Fruit fly (Drosophila melanogaster) whole organism, embryonic: ENCODE measurements around the gene CG42540.
A peak's percentile ranks its signal among the peaks of the same experiment; 100 is the strongest.

Experiments
- Antp ChIP-seq: fragments of 200-800 bp; sonication (Bioruptor generic); optimal IDR thresholded peaks from 3 replicates; lab custom pipeline; 2016; ENCODE audit warnings: missing biosample characterization, missing genetic modification characterization
- C15 ChIP-seq: fragments of 200-800 bp; sonication (Bioruptor generic); IDR thresholded peaks from 3 replicates; pipeline ENCODE4 v1.3.6; 2022; ENCODE audit warnings: missing biosample characterization, missing genetic modification characterization
- CG11696 ChIP-seq: fragments of 200-800 bp; sonication (Bioruptor generic); IDR thresholded peaks from 2 replicates; pipeline ENCODE4 v1.3.6; 2022; ENCODE audit warnings: missing biosample characterization, missing genetic modification characterization
- CG12769 ChIP-seq: fragments of 200-800 bp; sonication (Bioruptor generic); optimal IDR thresholded peaks from 2 replicates; lab custom pipeline; 2019; ENCODE audit warnings: missing biosample characterization, mild to moderate bottlenecking, missing genetic modification characterization, moderate library complexity
- CG14667 ChIP-seq: fragments of 200-800 bp; sonication (Bioruptor generic); IDR thresholded peaks from 2 replicates; pipeline ENCODE4 v1.3.6; 2022; ENCODE audit warnings: missing biosample characterization, missing genetic modification characterization
- CG17829 ChIP-seq: fragments of 200-800 bp; optimal IDR thresholded peaks from 2 replicates; lab custom pipeline; 2019; ENCODE audit warnings: missing biosample characterization, mild to moderate bottlenecking, missing genetic modification characterization, moderate library complexity
- CG1792 ChIP-seq: fragments of 200-800 bp; sonication (Bioruptor generic); optimal IDR thresholded peaks from 2 replicates; lab custom pipeline; 2016; ENCODE audit warnings: missing biosample characterization, missing genetic modification characterization
- CG18011 ChIP-seq: fragments of 200-800 bp; sonication (Bioruptor generic); optimal IDR thresholded peaks from 2 replicates; lab custom pipeline; 2017; ENCODE audit warnings: missing biosample characterization, missing genetic modification characterization, mild to moderate bottlenecking, moderate library complexity, missing genotype
- CG18476 ChIP-seq: fragments of 200-800 bp; sonication (Bioruptor generic); optimal IDR thresholded peaks from 2 replicates; lab custom pipeline; 2016; ENCODE audit warnings: missing biosample characterization, mild to moderate bottlenecking, missing genetic modification characterization
- CG18619 ChIP-seq: fragments of 200-800 bp; sonication (Bioruptor generic); optimal IDR thresholded peaks from 3 replicates; lab custom pipeline; 2017; ENCODE audit warnings: missing biosample characterization, mild to moderate bottlenecking, missing genetic modification characterization
- CG30431 ChIP-seq: fragments of 200-800 bp; sonication (Bioruptor generic); optimal IDR thresholded peaks from 2 replicates; lab custom pipeline; 2017; ENCODE audit warnings: missing biosample characterization, missing genetic modification characterization
- CG31224 ChIP-seq: fragments of 200-800 bp; sonication (Bioruptor generic); IDR thresholded peaks from 2 replicates; pipeline ENCODE4 v1.3.6; 2022; ENCODE audit warnings: missing biosample characterization, missing genetic modification characterization
- CG33557 ChIP-seq: fragments of 200-800 bp; sonication (Bioruptor generic); optimal IDR thresholded peaks from 2 replicates; lab custom pipeline; 2019; ENCODE audit warnings: missing biosample characterization, mild to moderate bottlenecking, missing genetic modification characterization, moderate library complexity
- CG5245 ChIP-seq: fragments of 200-800 bp; sonication (Bioruptor generic); optimal IDR thresholded peaks from 3 replicates; lab custom pipeline; 2016; ENCODE audit warnings: missing biosample characterization, missing genetic modification characterization
- CG6765 ChIP-seq: fragments of 200-800 bp; sonication (Bioruptor generic); optimal IDR thresholded peaks from 3 replicates; lab custom pipeline; 2017; ENCODE audit warnings: missing biosample characterization, mild to moderate bottlenecking, missing genetic modification characterization
- CG7839 ChIP-seq: fragments of 200-800 bp; sonication (Bioruptor generic); optimal IDR thresholded peaks from 3 replicates; lab custom pipeline; 2018; ENCODE audit warnings: missing biosample characterization, mild to moderate bottlenecking, missing genetic modification characterization, moderate library complexity
- Chrac-16 ChIP-seq: fragments of 200-800 bp; sonication (Bioruptor generic); optimal IDR thresholded peaks from 3 replicates; lab custom pipeline; 2016; ENCODE audit warnings: missing biosample characterization, missing genetic modification characterization
- CrebB ChIP-seq: fragments of 200-800 bp; sonication (Bioruptor generic); optimal IDR thresholded peaks from 3 replicates; lab custom pipeline; 2018; ENCODE audit warnings: missing biosample characterization, mild to moderate bottlenecking, missing genetic modification characterization
- Dfd ChIP-seq, 2 experiments: fragments of >200 bp; optimal IDR thresholded peaks; 2 replicates each; lab custom pipeline; 2017; ENCODE audit warnings: missing biosample characterization in 2 of 2, missing genetic modification characterization in 2 of 2
- E2f1 ChIP-seq: fragments of 200-800 bp; sonication (Bioruptor generic); IDR thresholded peaks from 2 replicates; pipeline ENCODE4 v1.3.6; 2022; ENCODE audit warnings: missing biosample characterization, missing genetic modification characterization
- Fer1 ChIP-seq: fragments of 200-800 bp; sonication (Bioruptor generic); optimal IDR thresholded peaks from 2 replicates; lab custom pipeline; 2017; ENCODE audit warnings: missing biosample characterization, mild to moderate bottlenecking, missing genetic modification characterization
- Fer2 ChIP-seq: fragments of 200-800 bp; sonication (Bioruptor generic); optimal IDR thresholded peaks from 2 replicates; lab custom pipeline; 2018; ENCODE audit warnings: missing biosample characterization, mild to moderate bottlenecking, missing genetic modification characterization, moderate library complexity
- Gsc ChIP-seq: fragments of 200-800 bp; sonication (Bioruptor generic); IDR thresholded peaks from 2 replicates; pipeline ENCODE4 v1.3.6; 2022; ENCODE audit warnings: missing biosample characterization, missing genetic modification characterization
- Gug ChIP-seq: fragments of 200-800 bp; sonication (Bioruptor generic); IDR thresholded peaks from 4 replicates; pipeline ENCODE4 v1.3.6; 2022; ENCODE audit warnings: missing biosample characterization, missing genetic modification characterization
- HLHmδ ChIP-seq: fragments of 200-800 bp; sonication (Bioruptor generic); optimal IDR thresholded peaks from 2 replicates; lab custom pipeline; 2018; ENCODE audit warnings: missing biosample characterization, mild to moderate bottlenecking, missing genetic modification characterization, moderate library complexity
- Hr51 ChIP-seq, 2 experiments: fragments of 200-800 bp; sonication (Bioruptor generic); optimal IDR thresholded peaks; 2 replicates in 1 of 2; 3 replicates in 1 of 2; lab custom pipeline; 2016 to 2018; ENCODE audit warnings: missing biosample characterization in 2 of 2, missing genetic modification characterization in 2 of 2, mild to moderate bottlenecking in 1 of 2, moderate library complexity in 1 of 2
- MTF-1 ChIP-seq: fragments of 200-800 bp; sonication (Bioruptor generic); optimal IDR thresholded peaks from 2 replicates; lab custom pipeline; 2018; ENCODE audit warnings: missing biosample characterization, mild to moderate bottlenecking, missing genetic modification characterization, borderline replicate concordance
- Scr ChIP-seq: fragments of 200-800 bp; sonication (Bioruptor generic); IDR thresholded peaks from 2 replicates; pipeline ENCODE4 v1.3.6; 2022; ENCODE audit warnings: missing biosample characterization, missing genetic modification characterization; ENCODE audit not compliant: partially characterized antibody
- Sin3A ChIP-seq: fragments of >200 bp; optimal IDR thresholded peaks from 2 replicates; lab custom pipeline; 2018
- Sry-β ChIP-seq: fragments of 200-800 bp; sonication (Bioruptor generic); optimal IDR thresholded peaks from 2 replicates; lab custom pipeline; 2018; ENCODE audit warnings: missing biosample characterization, mild to moderate bottlenecking, missing genetic modification characterization, moderate library complexity
- Sry-δ ChIP-seq: fragments of 200-800 bp; sonication (Bioruptor generic); optimal IDR thresholded peaks from 2 replicates; lab custom pipeline; 2016; ENCODE audit warnings: missing biosample characterization, missing genetic modification characterization
- abd-A ChIP-seq: fragments of 200-800 bp; sonication (Bioruptor generic); optimal IDR thresholded peaks from 3 replicates; lab custom pipeline; 2019; ENCODE audit warnings: missing biosample characterization, mild to moderate bottlenecking, missing genetic modification characterization, moderate library complexity
- aop ChIP-seq: fragments of 200-800 bp; sonication (Bioruptor generic); IDR thresholded peaks from 2 replicates; pipeline ENCODE4 v1.3.6; 2022; ENCODE audit warnings: missing biosample characterization, missing genetic modification characterization
- ci ChIP-seq: fragments of 200-800 bp; sonication (Bioruptor generic); IDR thresholded peaks from 3 replicates; pipeline ENCODE4 v1.3.6; 2022; ENCODE audit warnings: missing biosample characterization, missing genetic modification characterization
- cwo ChIP-seq: fragments of 200-800 bp; sonication (Bioruptor generic); optimal IDR thresholded peaks from 3 replicates; lab custom pipeline; 2017; ENCODE audit warnings: missing biosample characterization, missing genetic modification characterization, mild to moderate bottlenecking, moderate library complexity, missing genetic modification reagents
- dysf ChIP-seq: fragments of 200-800 bp; sonication (Bioruptor generic); IDR thresholded peaks from 3 replicates; pipeline ENCODE4 v1.3.6; 2022; ENCODE audit warnings: missing biosample characterization, missing genetic modification characterization
- emc ChIP-seq: fragments of 200-800 bp; sonication (Bioruptor generic); optimal IDR thresholded peaks from 2 replicates; lab custom pipeline; 2016; ENCODE audit warnings: missing biosample characterization, missing genetic modification characterization
- ems ChIP-seq: fragments of 200-800 bp; sonication (Bioruptor generic); optimal IDR thresholded peaks from 3 replicates; lab custom pipeline; 2016; ENCODE audit warnings: missing biosample characterization, missing genetic modification characterization
- fu2 ChIP-seq: fragments of 200-800 bp; sonication (Bioruptor generic); optimal IDR thresholded peaks from 2 replicates; lab custom pipeline; 2016; ENCODE audit warnings: missing biosample characterization, missing genetic modification characterization
- insv ChIP-seq, 2 experiments: fragments of 200-800 bp; sonication (Bioruptor generic); optimal IDR thresholded peaks; 3 replicates each; lab custom pipeline; 2016 to 2018; ENCODE audit warnings: missing biosample characterization in 2 of 2, missing genetic modification characterization in 2 of 2
- jing ChIP-seq: fragments of 200-800 bp; sonication (Bioruptor generic); optimal IDR thresholded peaks from 2 replicates; lab custom pipeline; 2018; ENCODE audit warnings: missing biosample characterization, mild to moderate bottlenecking, missing genetic modification characterization
- kni ChIP-seq: fragments of 200-800 bp; sonication (Bioruptor generic); optimal IDR thresholded peaks from 3 replicates; lab custom pipeline; 2017; ENCODE audit warnings: mild to moderate bottlenecking, missing biosample characterization, missing genetic modification reagents, missing genetic modification characterization
- pan ChIP-seq, 4 experiments: fragments of >200 bp in 3 of 4; fragments of 200-800 bp in 1 of 4; sonication (Bioruptor generic) in 1 of 4; optimal IDR thresholded peaks in 3 of 4; IDR thresholded peaks in 1 of 4; 2 replicates each; pipeline versions ENCODE4 v1.3.6 to Lab custom; 2017 to 2022; ENCODE audit warnings: missing biosample characterization in 2 of 4, missing genetic modification characterization in 2 of 4, mixed read lengths in 1 of 4
- pnt ChIP-seq: fragments of 200-800 bp; sonication (Bioruptor generic); optimal IDR thresholded peaks from 3 replicates; lab custom pipeline; 2016; ENCODE audit warnings: missing biosample characterization, missing genetic modification characterization
- psq ChIP-seq: fragments of 200-800 bp; sonication (Bioruptor generic); optimal IDR thresholded peaks from 2 replicates; lab custom pipeline; 2017; ENCODE audit warnings: missing biosample characterization, missing genetic modification characterization
- schlank ChIP-seq: fragments of 200-800 bp; sonication (Bioruptor generic); optimal IDR thresholded peaks from 2 replicates; lab custom pipeline; 2018; ENCODE audit warnings: missing biosample characterization, mild to moderate bottlenecking, missing genetic modification characterization
- sna ChIP-seq: fragments of 200-800 bp; sonication (Bioruptor generic); IDR thresholded peaks from 2 replicates; pipeline ENCODE4 v1.3.6; 2022; ENCODE audit warnings: missing biosample characterization, missing genetic modification characterization; ENCODE audit not compliant: partially characterized antibody
- so ChIP-seq: fragments of 200-800 bp; sonication (Bioruptor generic); IDR thresholded peaks from 3 replicates; pipeline ENCODE4 v1.3.6; 2022; ENCODE audit warnings: missing biosample characterization, missing genetic modification characterization
- tll ChIP-seq, 2 experiments: fragments of 200-800 bp in 1 of 2; fragments of >200 bp in 1 of 2; sonication (Bioruptor generic) in 1 of 2; optimal IDR thresholded peaks; 2 replicates each; lab custom pipeline; 2017 to 2019; ENCODE audit warnings: missing biosample characterization in 2 of 2, missing genetic modification characterization in 2 of 2, mild to moderate bottlenecking in 1 of 2, moderate library complexity in 1 of 2
- vfl ChIP-seq: fragments of 200-800 bp; sonication (Bioruptor generic); optimal IDR thresholded peaks from 2 replicates; lab custom pipeline; 2016; ENCODE audit warnings: missing biosample characterization, missing genetic modification characterization
- wor ChIP-seq: fragments of 200-800 bp; sonication (Bioruptor generic); IDR thresholded peaks from 2 replicates; pipeline ENCODE4 v1.3.6; 2022; ENCODE audit warnings: missing biosample characterization, missing genetic modification characterization

The CG42540 gene

DNA sequence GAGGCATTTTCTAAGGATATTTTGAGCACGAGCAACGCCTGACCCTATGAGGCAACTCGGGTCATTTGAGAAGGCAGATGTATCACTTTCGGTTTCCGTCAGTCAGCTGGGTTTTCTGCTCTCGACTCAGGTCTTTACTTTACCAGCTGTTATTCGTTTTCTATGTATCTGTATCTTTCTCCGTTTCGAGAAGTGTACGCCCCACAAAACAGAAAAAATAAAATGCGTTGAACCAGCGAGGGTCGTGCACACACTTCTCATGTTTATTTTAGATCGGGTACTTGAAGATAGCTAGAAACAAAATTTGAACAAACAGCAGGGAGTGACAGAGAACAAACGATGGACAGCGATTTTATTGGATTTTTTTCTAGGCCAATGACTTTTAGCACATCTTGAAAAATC, 58.0 kb downstream of the CG42540 start (continued):
- no peak for TF ChIP-seq emc
- no peak for TF ChIP-seq schlank (tag; lab: Kevin White, UChicago)
- TF ChIP-seq dysf (GFP tag; lab: Robert Waterston, UW): no peak
- no peak for TF ChIP-seq wor (GFP tag; lab: Robert Waterston, UW)
- no peak for TF ChIP-seq so (GFP tag; lab: Robert Waterston, UW)
- peak in 1 of 2 experiments; percentile 80 for TF ChIP-seq tll (GFP tag; optimal IDR thresholded peaks at IDR 0.05; lab: Kevin White, UChicago)
- no peak for TF ChIP-seq E2f1 (GFP tag; lab: Robert Waterston, UW)
- TF ChIP-seq Sry-δ: no peak
- no peak for TF ChIP-seq Fer2 (tag; lab: Kevin White, UChicago)
- TF ChIP-seq Chrac-16 (GFP tag; lab: Kevin White, UChicago): peak; percentile 20
- TF ChIP-seq Antp: no peak
- TF ChIP-seq aop: no peak
- TF ChIP-seq Sry-β (GFP tag; lab: Kevin White, UChicago): peak; percentile 4
- peak; percentile 39 for TF ChIP-seq CrebB (tag; lab: Kevin White, UChicago)
- TF ChIP-seq sna (GFP tag; lab: Robert Waterston, UW): no peak
- TF ChIP-seq CG18619: peak; percentile 19
- TF ChIP-seq CG33557: peak; percentile 55
- no peak for TF ChIP-seq CG7839 (tag; lab: Kevin White, UChicago)
- TF ChIP-seq CG31224 (GFP tag; lab: Robert Waterston, UW): no peak
- no peak for TF ChIP-seq cwo
- TF ChIP-seq Scr (GFP tag; lab: Robert Waterston, UW): no peak
- no peak for TF ChIP-seq fu2 (GFP tag; lab: Kevin White, UChicago)
- peak; percentile 99 for TF ChIP-seq CG18476
- TF ChIP-seq ems (GFP tag; lab: Kevin White, UChicago): no peak
- TF ChIP-seq C15: no peak
- no peak for TF ChIP-seq psq (GFP tag; lab: Kevin White, UChicago)
- no peak for TF ChIP-seq CG30431 (GFP tag; lab: Kevin White, UChicago)
- TF ChIP-seq CG14667 (GFP tag; lab: Robert Waterston, UW): no peak
- no peak for TF ChIP-seq MTF-1 (GFP tag; lab: Kevin White, UChicago)
- no peak for TF ChIP-seq Hr51 (GFP tag; optimal IDR thresholded peaks at IDR 0.05; lab: Kevin White, UChicago)
- peak; percentile 42 for TF ChIP-seq CG17829 (tag; lab: Kevin White, UChicago)
- no peak for TF ChIP-seq ci (GFP tag; lab: Robert Waterston, UW)
- no peak for TF ChIP-seq pan (optimal IDR thresholded peaks at IDR 0.05; lab: Kevin White, UChicago)
- TF ChIP-seq pan (GFP tag; optimal IDR thresholded peaks at IDR 0.05 in 1 of 2, IDR thresholded peaks at IDR 0.05 in 1 of 2): no peak
- peak; percentile 34 for TF ChIP-seq HLHmδ (GFP tag; lab: Kevin White, UChicago)
- TF ChIP-seq CG1792: peak; percentile 6
- no peak for TF ChIP-seq CG12769 (tag; lab: Kevin White, UChicago)
- no peak for TF ChIP-seq Fer1 (GFP tag; lab: Kevin White, UChicago)
- TF ChIP-seq CG6765 (GFP tag; lab: Kevin White, UChicago): no peak
- no peak for TF ChIP-seq Dfd (GFP tag; optimal IDR thresholded peaks at IDR 0.05; lab: Kevin White, UChicago)
- no peak for TF ChIP-seq Sin3A
- no peak for TF ChIP-seq kni (GFP tag; lab: Kevin White, UChicago)
- no peak for TF ChIP-seq CG11696 (GFP tag; lab: Robert Waterston, UW)
- no peak for TF ChIP-seq pnt (GFP tag; lab: Kevin White, UChicago)
- TF ChIP-seq vfl: no peak
- no peak for TF ChIP-seq jing (GFP tag; lab: Kevin White, UChicago)
- no peak for TF ChIP-seq CG18011
- TF ChIP-seq CG5245 (GFP tag; lab: Kevin White, UChicago): no peak
- TF ChIP-seq abd-A (tag; lab: Kevin White, UChicago): no peak
- no peak for TF ChIP-seq Gug (GFP tag; lab: Robert Waterston, UW)
- TF ChIP-seq Gsc (GFP tag; lab: Robert Waterston, UW): no peak
- TF ChIP-seq insv (GFP tag; optimal IDR thresholded peaks at IDR 0.05; lab: Kevin White, UChicago): no peak
